Fruit fly (Drosophila melanogaster): ENCODE results near the gene CG7054.

- TF ChIP-seq insv (optimal IDR thresholded peaks at IDR 0.05): no peak
- no peak for TF ChIP-seq ttk (optimal IDR thresholded peaks at IDR 0.05)
- no peak for TF ChIP-seq psq (optimal IDR thresholded peaks at IDR 0.05)
Measured at dm6 chr3R:22467939-22468571, 3.3 kb downstream of the CG7054 start, which contains the start of the genes CG5377 and Nrx-1.

All from Kc167 (cell line).